Fruit fly (Drosophila melanogaster) whole organism, larva: ENCODE data around the gene Rpt4.

Experiments
- noc ChIP-seq: fragments of 200-800 bp; sonication (Bioruptor generic); optimal IDR thresholded peaks from 3 replicates; lab custom pipeline; 2019; ENCODE audit warnings: missing biosample characterization, mild to moderate bottlenecking, missing genetic modification characterization, moderate library complexity

Gene Rpt4

DNA sequence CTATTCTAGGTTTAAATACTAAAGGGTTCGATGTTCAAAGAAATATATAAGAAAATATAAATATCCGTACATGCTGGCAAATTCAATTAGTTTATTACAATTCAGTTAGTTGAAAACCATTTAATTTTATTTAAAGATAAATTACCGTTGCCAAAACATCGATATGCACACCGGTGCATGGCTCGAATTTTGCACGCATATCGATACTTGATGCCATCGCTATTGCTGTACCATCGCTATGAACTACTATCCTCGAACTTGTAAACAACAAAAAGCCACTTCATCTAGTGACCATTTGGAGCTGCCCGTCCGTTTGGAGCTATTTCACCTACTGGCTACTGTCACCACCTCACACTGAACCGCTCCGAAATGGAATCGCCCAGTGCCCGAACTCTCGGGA lies 30.1 kb downstream of the Rpt4 start, which contains the start of gene Josd:
Gene Josd, plus strand, starts transcription at position 270 of the 400 bp plus-strand sequence.
- TF ChIP-seq noc (tag; lab: Kevin White, UChicago): no peak

DNA sequence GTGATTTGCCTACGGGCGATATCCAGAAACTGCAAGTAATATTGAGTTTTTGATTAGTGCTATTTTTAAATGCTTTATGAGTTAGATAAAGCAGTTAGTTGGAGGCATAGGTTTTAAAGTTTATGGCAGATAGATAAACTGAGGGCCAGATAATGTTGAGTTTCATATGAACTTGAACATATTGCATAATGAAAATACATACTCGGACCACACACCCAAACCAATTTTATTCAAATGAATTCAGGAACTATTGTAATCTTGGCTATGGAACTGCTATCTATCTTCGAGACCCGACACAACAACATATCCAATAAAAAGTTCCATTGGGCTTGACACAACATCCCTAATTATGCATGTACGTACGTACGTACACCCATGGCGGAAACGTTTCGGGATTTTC lies 31.3 kb downstream of the Rpt4 start:
- TF ChIP-seq noc (tag; lab: Kevin White, UChicago): no peak

DNA sequence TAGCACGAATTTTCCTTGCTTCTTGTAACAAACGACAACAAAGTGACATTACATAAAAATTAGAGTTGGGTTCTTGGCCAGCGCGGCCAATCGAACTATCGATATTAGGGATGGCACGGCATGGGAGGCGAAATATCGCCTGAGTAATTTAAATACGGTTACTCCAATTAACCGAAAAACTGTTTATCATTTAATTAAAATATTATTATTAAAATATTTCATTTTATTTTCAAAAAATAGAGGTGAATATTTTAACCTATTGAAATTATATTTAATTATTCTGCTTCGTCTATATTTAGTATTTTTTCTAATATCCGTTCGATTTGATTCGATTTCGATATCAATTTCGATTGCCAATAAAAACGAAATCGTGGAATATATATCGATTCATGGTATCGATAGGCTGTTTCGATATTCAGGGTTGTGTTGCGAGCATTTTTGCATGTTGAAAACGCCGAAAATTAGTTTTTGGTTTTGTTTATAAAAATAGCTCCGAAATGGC lies 35.6 kb downstream of the Rpt4 start, which contains the start of the genes Rbcn-3A and Spx:
Gene Rbcn-3A, minus strand, starts transcription at position 74 of the 502 bp plus-strand sequence.
Gene Spx, plus strand, starts transcription at position 409 of the 502 bp plus-strand sequence.
- TF ChIP-seq noc (tag; lab: Kevin White, UChicago): peak; percentile 38

DNA sequence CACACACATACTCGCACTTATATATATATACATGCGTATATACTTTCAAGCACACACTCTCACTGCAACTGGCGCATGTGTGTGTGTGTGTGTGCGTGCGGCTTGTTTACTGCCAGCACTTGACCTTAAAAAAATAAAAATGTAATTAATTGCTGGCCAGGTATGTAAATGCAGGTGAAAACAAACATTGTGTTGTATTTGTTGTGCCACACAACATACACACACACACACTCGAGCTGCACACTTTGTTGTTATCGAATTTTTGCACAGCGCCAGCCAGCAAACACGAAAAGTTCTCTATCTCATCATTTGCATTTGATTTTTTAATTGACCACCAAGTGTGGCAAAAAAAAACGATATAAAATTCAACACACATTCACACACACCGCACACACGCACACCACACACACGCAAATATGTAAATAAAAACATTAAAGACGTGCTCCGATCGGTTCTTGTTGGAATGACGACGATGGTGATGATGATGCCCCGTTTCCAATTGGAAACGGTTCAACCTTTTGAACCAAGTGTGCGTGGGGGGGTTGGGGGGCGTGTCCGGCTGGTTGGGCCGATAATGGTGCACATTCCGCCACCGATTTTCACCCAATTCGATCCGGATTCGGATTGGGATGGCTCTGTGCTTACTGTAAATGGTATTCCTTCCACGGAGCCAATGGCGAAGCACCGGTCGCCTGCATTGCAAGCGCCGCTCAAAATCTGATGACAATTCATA lies 36.3 kb downstream of the Rpt4 start:
- TF ChIP-seq noc (tag; lab: Kevin White, UChicago): no peak

DNA sequence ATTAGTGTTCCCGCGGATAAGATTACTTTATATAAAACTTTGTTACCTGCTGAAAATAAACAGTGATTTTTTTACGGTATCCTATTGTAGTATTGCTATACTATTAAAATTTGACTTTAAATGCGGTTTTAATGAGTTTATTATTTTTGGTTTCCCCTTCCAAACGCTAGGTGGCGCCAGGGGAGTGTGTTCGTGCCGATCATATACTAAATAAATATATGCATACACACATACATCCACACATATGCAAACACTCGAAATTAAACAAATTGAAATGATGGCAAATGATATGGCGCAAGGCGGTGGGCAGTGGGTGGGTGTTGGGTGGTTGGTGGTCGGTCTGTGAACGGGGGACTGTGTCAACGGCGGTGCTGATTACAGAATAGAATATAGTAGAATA lies 37.3 kb downstream of the Rpt4 start:
- no peak for TF ChIP-seq noc (tag; lab: Kevin White, UChicago)

DNA sequence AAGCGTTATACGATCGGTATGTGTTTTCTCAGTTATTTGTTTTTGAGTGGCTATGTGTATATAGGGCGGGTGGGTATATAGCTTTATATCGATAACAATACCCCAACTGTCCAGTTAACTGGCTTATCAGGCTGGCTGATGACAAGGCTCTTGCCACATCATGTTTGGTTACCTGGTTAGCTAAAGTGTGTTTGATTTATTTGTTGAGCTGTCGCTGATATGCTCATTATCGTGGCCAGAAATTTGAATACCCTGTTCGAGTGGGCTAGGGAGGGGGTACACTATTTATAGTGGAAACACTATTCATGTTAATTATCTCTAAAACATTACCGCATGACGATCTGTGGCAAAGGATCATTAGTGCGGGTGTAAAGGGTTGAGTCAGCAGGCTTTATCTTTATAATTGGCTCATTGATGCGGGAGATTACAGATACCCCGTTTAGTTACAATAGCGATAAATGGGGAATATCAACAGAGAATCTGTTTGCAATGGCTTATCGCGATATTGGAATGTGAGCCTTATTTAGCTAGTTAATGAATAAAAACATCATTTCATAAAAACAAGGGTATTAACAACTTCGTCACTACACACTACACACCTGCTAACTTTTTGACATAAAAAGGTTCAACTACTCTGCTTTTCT lies 38.0 kb downstream of the Rpt4 start:
- no peak for TF ChIP-seq noc (tag; lab: Kevin White, UChicago)
